Worm (Caenorhabditis elegans) whole organism, late embryonic: ENCODE data around the gene fkb-3.

Experiments
- ceh-22 ChIP-seq: sonication (generic microtip); optimal IDR thresholded peaks from 2 replicates; lab custom pipeline; 2017; ENCODE audit warnings: missing biosample characterization, missing genetic modification characterization
- fkh-6 ChIP-seq: sonication (generic microtip); optimal IDR thresholded peaks from 2 replicates; lab custom pipeline; 2016; ENCODE audit warnings: missing genetic modification characterization, missing compliant biosample characterization
- nfya-1 ChIP-seq: sonication (generic microtip); optimal IDR thresholded peaks from 2 replicates; lab custom pipeline; 2017; ENCODE audit warnings: missing genetic modification characterization, mild to moderate bottlenecking, missing compliant biosample characterization, antibody characterized with exemption, moderate library complexity
- pqm-1 ChIP-seq: sonication (generic microtip); optimal IDR thresholded peaks from 2 replicates; lab custom pipeline; 2016; ENCODE audit warnings: missing genetic modification characterization, missing compliant biosample characterization
- pros-1 ChIP-seq: fragments of 150-350 bp; optimal IDR thresholded peaks from 2 replicates; lab custom pipeline; 2014; ENCODE audit warnings: missing biosample characterization, missing genetic modification reagents, missing genetic modification characterization
- tbx-2 ChIP-seq: sonication (generic microtip); optimal IDR thresholded peaks from 2 replicates; lab custom pipeline; 2016; ENCODE audit warnings: missing genetic modification characterization, missing compliant biosample characterization

DNA sequence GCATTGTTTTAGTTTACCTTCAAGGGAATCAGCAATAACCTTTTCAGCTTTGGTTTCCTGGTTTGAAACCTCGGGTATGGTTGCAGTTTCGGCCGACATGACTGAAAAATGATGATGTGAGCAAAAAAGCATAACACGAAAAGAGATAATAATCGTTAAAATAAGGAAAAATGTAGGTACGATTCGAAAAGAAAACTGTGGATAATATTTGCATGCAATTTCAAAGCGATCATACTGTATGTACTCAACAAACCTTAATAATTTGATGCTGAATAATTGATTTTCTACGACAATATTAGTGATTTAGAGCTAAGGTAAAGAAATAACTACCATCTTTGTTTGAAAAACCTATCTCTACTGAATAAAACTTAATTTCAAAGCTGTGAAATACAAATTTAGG is 29.0 kb upstream of the fkb-3 start, which contains the start of gene attf-2:
- TF ChIP-seq pros-1 (tag; lab: Kevin White, UChicago) = no peak
- TF ChIP-seq pqm-1 (tag; lab: Kevin White, UChicago) = no peak
- TF ChIP-seq nfya-1 (tag; lab: Kevin White, UChicago) = no peak
- TF ChIP-seq ceh-22 (tag; lab: Kevin White, UChicago) = no peak
- TF ChIP-seq fkh-6 (tag; lab: Kevin White, UChicago) = no peak
- TF ChIP-seq tbx-2 (tag; lab: Kevin White, UChicago) = no peak
